Fruit fly (Drosophila melanogaster): ENCODE data around the gene CG6678.

CG6678 gene

DNA sequence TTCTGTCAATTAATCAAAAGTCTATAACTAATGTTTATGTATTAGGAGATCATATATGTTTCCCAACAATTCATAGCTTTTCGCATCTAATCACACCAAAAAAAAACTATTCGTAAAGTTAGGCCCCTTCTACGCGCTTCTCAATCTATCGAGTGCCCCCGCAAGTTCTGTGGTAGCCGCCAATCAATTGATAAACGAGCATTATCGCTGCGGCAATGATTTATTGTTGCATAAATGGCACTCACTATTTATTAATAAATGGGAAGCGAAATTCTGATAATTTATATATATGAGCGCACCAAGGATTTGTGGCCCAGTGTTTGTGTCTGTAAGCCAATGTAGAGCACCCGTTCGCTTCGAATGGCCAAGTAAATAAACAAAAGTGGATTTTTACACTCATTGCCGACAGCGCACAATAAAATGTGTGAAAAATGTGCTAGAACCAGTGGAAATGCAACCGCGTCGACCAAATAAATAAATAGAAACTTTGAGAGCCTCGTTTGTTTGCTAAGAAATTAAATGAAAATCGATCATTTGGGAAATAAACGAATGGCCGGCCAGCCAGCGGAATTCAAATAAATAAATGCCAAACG lies 15.4 kb upstream of the CG6678 start:
- TF ChIP-seq EcR (GFP tag; optimal IDR thresholded peaks at IDR 0.05) (no peak), CG9948 (tag; optimal IDR thresholded peaks at IDR 0.05) (no peak), D1 (tag; optimal IDR thresholded peaks at IDR 0.05) (no peak), CG34367 (tag; optimal IDR thresholded peaks at IDR 0.05) (no peak), CG8159 (tag; optimal IDR thresholded peaks at IDR 0.05) (no peak), fd96Ca (GFP tag; IDR thresholded peaks at IDR 0.05) (no peak), Ets98B (GFP tag; IDR thresholded peaks at IDR 0.05) (no peak), CG32121 (GFP tag; IDR thresholded peaks at IDR 0.05) (no peak), gl (tag; optimal IDR thresholded peaks at IDR 0.05) (no peak)

DNA sequence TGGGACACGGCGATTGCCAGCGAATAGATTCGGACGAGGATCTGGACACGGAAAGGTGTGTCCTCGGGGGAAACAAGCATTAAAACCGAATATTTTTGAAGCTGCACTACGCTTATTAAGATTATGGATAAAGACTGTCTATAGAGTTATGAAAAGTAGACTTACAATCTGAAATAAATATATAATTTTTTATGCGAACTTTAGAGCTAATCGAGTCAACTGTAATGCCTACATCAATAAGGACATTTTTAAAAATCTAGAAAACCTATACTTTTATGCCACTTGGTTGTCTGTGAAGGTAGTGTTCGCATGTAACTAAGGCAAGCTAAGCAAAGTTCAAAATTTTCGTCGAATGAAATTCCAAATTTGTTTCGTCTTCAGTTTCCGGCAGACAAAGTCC lies 13.4 kb upstream of the CG6678 start, which contains the start of gene CG31178:
Gene CG31178, plus strand, starts transcription at position 301 of the 400 bp plus-strand sequence.
- no peak for TF ChIP-seq CG4496 (GFP tag; IDR thresholded peaks at IDR 0.05)
- no peak for TF ChIP-seq gl (tag; optimal IDR thresholded peaks at IDR 0.05)
- TF ChIP-seq D1 (tag; optimal IDR thresholded peaks at IDR 0.05): no peak
- no peak for TF ChIP-seq Snoo (tag; optimal IDR thresholded peaks at IDR 0.05)
- no peak for TF ChIP-seq Pif1A (GFP tag; optimal IDR thresholded peaks at IDR 0.05)
- TF ChIP-seq Ets98B (GFP tag; IDR thresholded peaks at IDR 0.05): no peak
- TF ChIP-seq CG13204 (GFP tag; optimal IDR thresholded peaks at IDR 0.05): no peak
- TF ChIP-seq CG32121 (GFP tag; IDR thresholded peaks at IDR 0.05): no peak
- no peak for TF ChIP-seq CG10348 (GFP tag; IDR thresholded peaks at IDR 0.05)
- TF ChIP-seq rn (GFP tag; IDR thresholded peaks at IDR 0.05): no peak
- TF ChIP-seq CG34367 (tag; optimal IDR thresholded peaks at IDR 0.05): no peak
- TF ChIP-seq CG8159 (tag; optimal IDR thresholded peaks at IDR 0.05): no peak
- no peak for TF ChIP-seq Pif1B (GFP tag; optimal IDR thresholded peaks at IDR 0.05)
- TF ChIP-seq CG9948 (tag; optimal IDR thresholded peaks at IDR 0.05): no peak

DNA sequence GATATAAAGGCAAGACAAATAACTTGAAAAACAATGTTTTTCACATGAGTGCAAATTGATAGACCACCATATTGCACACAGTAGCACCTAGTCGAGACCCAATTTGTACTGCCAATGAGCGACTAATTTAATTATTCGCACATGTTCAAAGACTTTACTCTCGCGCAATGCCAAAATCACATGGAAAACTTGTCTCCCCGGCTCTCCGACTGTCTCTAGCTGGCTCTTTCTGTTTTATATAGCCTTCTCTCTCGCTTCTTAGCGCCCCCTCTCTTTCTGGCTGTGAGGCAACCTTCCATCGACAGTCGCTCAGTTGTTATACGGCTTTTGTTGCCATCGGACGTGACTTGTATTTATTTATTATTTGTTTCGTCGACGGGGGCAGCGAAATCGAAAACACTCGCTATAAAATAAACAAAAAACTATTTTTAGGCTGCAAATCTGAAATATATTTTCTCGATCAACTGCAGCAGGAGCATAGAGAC lies 11.8 kb upstream of the CG6678 start, which contains the start of gene CG6656:
Gene CG6656, plus strand, starts transcription at position 312 of the 485 bp plus-strand sequence.
- no peak for TF ChIP-seq D1 (tag; optimal IDR thresholded peaks at IDR 0.05)
- peak; percentile 28 for TF ChIP-seq CG8159 (tag; optimal IDR thresholded peaks at IDR 0.05)
- peak; percentile 81; the same call in 1 of the 2 replicates for TF ChIP-seq Ets98B (GFP tag; IDR thresholded peaks at IDR 0.05)
- peak; percentile 47 for TF ChIP-seq Snoo (tag; optimal IDR thresholded peaks at IDR 0.05)
- no peak for TF ChIP-seq Pif1B (GFP tag; optimal IDR thresholded peaks at IDR 0.05)
- TF ChIP-seq CG34367 (tag; optimal IDR thresholded peaks at IDR 0.05): no peak
- peak; percentile 11 for TF ChIP-seq CG15710 (tag; optimal IDR thresholded peaks at IDR 0.05)
- no peak for TF ChIP-seq gl (tag; optimal IDR thresholded peaks at IDR 0.05)
- no peak for TF ChIP-seq CG10348 (GFP tag; IDR thresholded peaks at IDR 0.05)
- peak; percentile 45; the same call in 1 of the 3 replicates for TF ChIP-seq fd96Ca (GFP tag; IDR thresholded peaks at IDR 0.05)
- TF ChIP-seq CG8301 (tag; optimal IDR thresholded peaks at IDR 0.05): no peak
- TF ChIP-seq CG12605 (GFP tag; IDR thresholded peaks at IDR 0.05): peak; percentile 74; the same call in 1 of the 2 replicates
- no peak for TF ChIP-seq rn (GFP tag; IDR thresholded peaks at IDR 0.05)
- TF ChIP-seq CG9948 (tag; optimal IDR thresholded peaks at IDR 0.05): no peak
- TF ChIP-seq CG13204 (GFP tag; optimal IDR thresholded peaks at IDR 0.05): peak; percentile 26
- TF ChIP-seq Pif1A (GFP tag; optimal IDR thresholded peaks at IDR 0.05): peak; percentile 29
- TF ChIP-seq EcR (GFP tag; optimal IDR thresholded peaks at IDR 0.05): peak; percentile 86
- no peak for TF ChIP-seq CG14655 (GFP tag; optimal IDR thresholded peaks at IDR 0.05)
- TF ChIP-seq CG32121 (GFP tag; IDR thresholded peaks at IDR 0.05): peak; percentile 67
- TF ChIP-seq CG17806 (tag; optimal IDR thresholded peaks at IDR 0.05): no peak
- peak; percentile 61; the same call in 2 of the 3 replicates for TF ChIP-seq CG4496 (GFP tag; IDR thresholded peaks at IDR 0.05)

DNA sequence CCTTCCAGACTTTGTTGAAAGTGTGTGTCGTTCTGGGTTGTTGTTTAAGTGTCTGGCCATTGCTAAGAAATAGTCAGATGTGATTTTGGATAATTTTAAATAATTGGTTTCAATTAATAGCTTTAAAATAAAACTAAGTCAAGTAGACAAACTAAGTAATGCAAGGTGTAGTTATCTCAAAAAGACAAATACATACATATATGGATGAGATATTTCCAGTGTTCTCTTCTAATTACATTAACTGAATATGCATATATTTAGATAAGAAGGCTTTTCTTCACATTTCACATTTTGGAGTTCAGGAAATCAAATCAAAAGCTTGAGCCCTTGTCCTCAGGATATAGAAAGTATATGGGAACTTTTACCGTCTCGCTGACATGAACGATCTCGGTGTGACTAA lies 9.2 kb upstream of the CG6678 start, which contains the start of gene P5CDh2:
Gene P5CDh2, plus strand, starts transcription at position 301 of the 400 bp plus-strand sequence.
- TF ChIP-seq CG12605 (GFP tag; IDR thresholded peaks at IDR 0.05) (no peak), gl (tag; optimal IDR thresholded peaks at IDR 0.05) (no peak), CG32121 (GFP tag; IDR thresholded peaks at IDR 0.05) (no peak), Pif1A (GFP tag; optimal IDR thresholded peaks at IDR 0.05) (no peak), CG8301 (tag; optimal IDR thresholded peaks at IDR 0.05) (no peak), EcR (GFP tag; optimal IDR thresholded peaks at IDR 0.05) (no peak), rn (GFP tag; IDR thresholded peaks at IDR 0.05) (no peak), CG13204 (GFP tag; optimal IDR thresholded peaks at IDR 0.05) (no peak), CG10348 (GFP tag; IDR thresholded peaks at IDR 0.05) (no peak), Ets98B (GFP tag; IDR thresholded peaks at IDR 0.05) (no peak), fd96Ca (GFP tag; IDR thresholded peaks at IDR 0.05) (no peak), D1 (tag; optimal IDR thresholded peaks at IDR 0.05) (no peak), CG15710 (tag; optimal IDR thresholded peaks at IDR 0.05) (no peak), CG34367 (tag; optimal IDR thresholded peaks at IDR 0.05) (no peak), CG14655 (GFP tag; optimal IDR thresholded peaks at IDR 0.05) (no peak), Pif1B (GFP tag; optimal IDR thresholded peaks at IDR 0.05) (no peak), Snoo (tag; optimal IDR thresholded peaks at IDR 0.05) (no peak)

DNA sequence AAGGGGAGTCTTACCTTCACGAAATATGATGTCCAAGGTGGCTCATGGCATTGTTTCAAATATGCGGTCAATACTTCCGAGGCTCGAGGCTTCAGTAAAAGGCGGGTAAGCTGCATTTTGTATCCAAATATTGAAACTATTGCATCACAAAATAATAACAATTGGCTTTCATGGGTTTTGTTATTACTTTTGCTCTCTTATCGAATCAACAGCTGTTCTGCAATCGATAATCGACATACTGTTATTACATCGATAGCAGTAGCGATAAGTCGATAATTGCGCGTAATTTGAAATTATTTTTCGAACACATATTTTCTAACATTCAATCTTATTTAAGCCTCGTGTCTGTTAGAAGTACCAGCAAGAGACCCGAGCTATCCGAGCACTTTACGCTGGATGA lies 8.4 kb upstream of the CG6678 start, which contains the start of gene CG34148:
Gene CG34148, minus strand, starts transcription at position 214 of the 400 bp plus-strand sequence.
- TF ChIP-seq Pif1B (GFP tag; optimal IDR thresholded peaks at IDR 0.05) (no peak), D1 (tag; optimal IDR thresholded peaks at IDR 0.05) (no peak), CG12605 (GFP tag; IDR thresholded peaks at IDR 0.05) (no peak), CG34367 (tag; optimal IDR thresholded peaks at IDR 0.05) (no peak), CG10348 (GFP tag; IDR thresholded peaks at IDR 0.05) (no peak), CG32121 (GFP tag; IDR thresholded peaks at IDR 0.05) (no peak)

DNA sequence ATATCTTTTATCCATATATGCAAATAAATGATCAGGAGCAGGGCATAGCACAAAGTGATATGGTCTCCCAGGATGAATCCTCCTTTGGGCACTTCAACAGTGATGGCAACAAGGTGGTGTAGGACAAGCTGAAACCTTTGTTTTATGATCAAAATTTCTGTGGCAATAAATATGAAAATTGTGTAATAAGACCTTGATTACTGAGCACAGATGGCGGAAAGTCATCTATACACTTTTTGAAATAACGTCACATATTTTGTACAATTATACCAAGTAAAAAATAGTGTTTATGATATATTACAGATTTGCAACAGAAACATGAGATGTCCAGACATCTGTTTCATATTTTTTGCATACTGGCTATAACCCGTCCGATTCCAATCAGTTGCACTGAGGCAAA lies 6.3 kb upstream of the CG6678 start, which contains the start of gene CG31465:
Gene CG31465, plus strand, starts transcription at position 301 of the 400 bp plus-strand sequence.
- no peak for TF ChIP-seq CG12605 (GFP tag; IDR thresholded peaks at IDR 0.05)
- TF ChIP-seq Pif1B (GFP tag; optimal IDR thresholded peaks at IDR 0.05): no peak
- no peak for TF ChIP-seq gl (tag; optimal IDR thresholded peaks at IDR 0.05)
- TF ChIP-seq CG10348 (GFP tag; IDR thresholded peaks at IDR 0.05): no peak

All from whole organism, pupa.